Worm (Caenorhabditis elegans) whole organism, L1 larva: Measurements from ENCODE around the gene srsx-21.

Experiments
- C04F5.9 ChIP-seq: sonication (generic microtip); optimal IDR thresholded peaks from 2 replicates; lab custom pipeline; 2016; ENCODE audit warnings: missing genetic modification characterization, missing compliant biosample characterization
- C16A3.4 ChIP-seq: fragments of 150-350 bp; optimal IDR thresholded peaks from 2 replicates; lab custom pipeline; 2014; ENCODE audit warnings: missing biosample characterization, missing genetic modification characterization
- C34B4.2 ChIP-seq: sonication (generic microtip); optimal IDR thresholded peaks from 2 replicates; lab custom pipeline; 2017; ENCODE audit warnings: mild to moderate bottlenecking, missing genetic modification characterization, missing compliant biosample characterization
- F16B12.6 ChIP-seq: fragments of 150-350 bp; optimal IDR thresholded peaks from 2 replicates; lab custom pipeline; 2014; ENCODE audit warnings: missing biosample characterization, missing genetic modification characterization
- aha-1 ChIP-seq: fragments of 150-350 bp; optimal IDR thresholded peaks from 2 replicates; lab custom pipeline; 2014; ENCODE audit warnings: missing biosample characterization, missing genetic modification characterization
- aly-2 ChIP-seq: fragments of 150-350 bp; optimal IDR thresholded peaks from 2 replicates; lab custom pipeline; 2014; ENCODE audit warnings: missing biosample characterization, missing genetic modification characterization
- ama-1 ChIP-seq: fragments of 150-350 bp; optimal IDR thresholded peaks from 2 replicates; lab custom pipeline; 2014
- blmp-1 ChIP-seq: fragments of 150-350 bp; optimal IDR thresholded peaks from 2 replicates; lab custom pipeline; 2014; ENCODE audit warnings: missing biosample characterization, missing genetic modification characterization
- ceh-63 ChIP-seq: fragments of 200-800 bp; sonication (Bioruptor generic); optimal IDR thresholded peaks from 2 replicates; lab custom pipeline; 2018; ENCODE audit warnings: mild to moderate bottlenecking, missing genetic modification characterization, missing compliant biosample characterization
- ceh-82 ChIP-seq, 3 experiments: fragments of 150-350 bp in 1 of 3; sonication (generic microtip) in 2 of 3; optimal IDR thresholded peaks; 2 replicates each; lab custom pipeline; 2014 to 2017; ENCODE audit warnings: missing biosample characterization in 3 of 3, missing genetic modification characterization in 3 of 3
- dpl-1 ChIP-seq, 3 experiments: fragments of 150-350 bp in 2 of 3; sonication (generic microtip) in 1 of 3; optimal IDR thresholded peaks; 2 replicates each; lab custom pipeline; 2014 to 2017; ENCODE audit warnings: missing biosample characterization in 3 of 3, missing genetic modification characterization in 3 of 3, missing genetic modification reagents in 3 of 3
- dsc-1 ChIP-seq: sonication (generic microtip); optimal IDR thresholded peaks from 2 replicates; lab custom pipeline; 2016; ENCODE audit warnings: mild to moderate bottlenecking, missing genetic modification characterization, missing compliant biosample characterization
- efl-1 ChIP-seq, 4 experiments: fragments of 150-350 bp; optimal IDR thresholded peaks in 3 of 4; peaks in 1 of 4; 1 replicate in 1 of 4; 2 replicates in 3 of 4; lab custom pipeline; 2014; ENCODE audit warnings: missing biosample characterization in 2 of 4, missing genetic modification characterization in 2 of 4, missing genetic modification reagents in 2 of 4
- fkh-10 ChIP-seq: sonication (generic microtip); optimal IDR thresholded peaks from 2 replicates; lab custom pipeline; 2017; ENCODE audit warnings: missing biosample characterization, missing genetic modification reagents, missing genetic modification characterization
- fkh-4 ChIP-seq: sonication (generic microtip); optimal IDR thresholded peaks from 2 replicates; lab custom pipeline; 2016; ENCODE audit warnings: missing compliant biosample characterization, missing genetic modification characterization, borderline replicate concordance
- fos-1 ChIP-seq: fragments of 150-350 bp; optimal IDR thresholded peaks from 2 replicates; lab custom pipeline; 2014; ENCODE audit warnings: missing biosample characterization, missing genetic modification characterization
- grh-1 ChIP-seq: fragments of 200-800 bp; sonication (Bioruptor generic); IDR thresholded peaks from 2 replicates; pipeline ENCODE4 v1.3.6; 2022; ENCODE audit warnings: missing genetic modification reagents, missing genetic modification characterization, missing compliant biosample characterization
- irx-1 ChIP-seq: sonication (generic microtip); optimal IDR thresholded peaks from 2 replicates; lab custom pipeline; 2016; ENCODE audit warnings: missing genetic modification characterization, missing compliant biosample characterization
- lin-13 ChIP-seq: fragments of 150-350 bp; optimal IDR thresholded peaks from 2 replicates; lab custom pipeline; 2014; ENCODE audit warnings: missing biosample characterization, missing genetic modification reagents, missing genetic modification characterization
- lin-14 ChIP-seq: fragments of 200-800 bp; sonication (Bioruptor generic); optimal IDR thresholded peaks from 2 replicates; lab custom pipeline; 2018; ENCODE audit warnings: mild to moderate bottlenecking, missing genetic modification characterization, moderate library complexity, missing compliant biosample characterization
- lin-15B ChIP-seq: fragments of 150-350 bp; sonication (generic microtip); optimal IDR thresholded peaks from 3 replicates; lab custom pipeline; 2014; ENCODE audit warnings: missing biosample characterization, missing genetic modification characterization
- lin-35 ChIP-seq, 2 experiments: fragments of 150-350 bp; optimal IDR thresholded peaks; 2 replicates each; lab custom pipeline; 2014; ENCODE audit warnings: missing biosample characterization in 2 of 2, missing genetic modification characterization in 2 of 2, missing genetic modification reagents in 2 of 2
- lin-39 ChIP-seq: fragments of 150-350 bp; optimal IDR thresholded peaks from 2 replicates; lab custom pipeline; 2014; ENCODE audit warnings: missing biosample characterization, missing genetic modification reagents, missing genetic modification characterization
- lir-3 ChIP-seq: sonication (generic microtip); optimal IDR thresholded peaks from 2 replicates; lab custom pipeline; 2016; ENCODE audit warnings: mild to moderate bottlenecking, missing genetic modification characterization, moderate library complexity, missing compliant biosample characterization; ENCODE audit not compliant: poor library complexity
- lsy-2 ChIP-seq, 2 experiments: fragments of 150-350 bp; optimal IDR thresholded peaks; 2 replicates each; lab custom pipeline; 2014; ENCODE audit warnings: missing biosample characterization in 2 of 2, missing genetic modification characterization in 2 of 2
- mef-2 ChIP-seq: fragments of 150-350 bp; optimal IDR thresholded peaks from 2 replicates; lab custom pipeline; 2014; ENCODE audit warnings: missing biosample characterization, missing genetic modification characterization
- nhr-11 ChIP-seq: fragments of 150-350 bp; optimal IDR thresholded peaks from 2 replicates; lab custom pipeline; 2014; ENCODE audit warnings: missing biosample characterization, missing genetic modification characterization
- nhr-20 ChIP-seq: sonication (generic microtip); optimal IDR thresholded peaks from 2 replicates; lab custom pipeline; 2016; ENCODE audit warnings: mild to moderate bottlenecking, missing genetic modification characterization, missing compliant biosample characterization
- nhr-28 ChIP-seq: fragments of 150-350 bp; optimal IDR thresholded peaks from 2 replicates; lab custom pipeline; 2014; ENCODE audit warnings: missing biosample characterization, missing genetic modification characterization
- nhr-76 ChIP-seq: sonication (generic microtip); optimal IDR thresholded peaks from 2 replicates; lab custom pipeline; 2017; ENCODE audit warnings: missing biosample characterization, missing genetic modification characterization
- nhr-77 ChIP-seq: fragments of 150-350 bp; optimal IDR thresholded peaks from 2 replicates; lab custom pipeline; 2014; ENCODE audit warnings: missing biosample characterization, missing genetic modification characterization
- pag-3 ChIP-seq: sonication (generic microtip); optimal IDR thresholded peaks from 2 replicates; lab custom pipeline; 2017; ENCODE audit warnings: missing genetic modification characterization, mild to moderate bottlenecking, missing compliant biosample characterization, antibody characterized with exemption, borderline replicate concordance; ENCODE audit not compliant: insufficient read depth
- pax-3 ChIP-seq: fragments of 200-800 bp; sonication (Bioruptor generic); optimal IDR thresholded peaks from 2 replicates; lab custom pipeline; 2018; ENCODE audit warnings: mild to moderate bottlenecking, missing genetic modification characterization, moderate library complexity, missing compliant biosample characterization
- pqm-1 ChIP-seq: sonication (generic microtip); optimal IDR thresholded peaks from 3 replicates; lab custom pipeline; 2017; ENCODE audit warnings: missing biosample characterization, missing genetic modification characterization
- skn-1 ChIP-seq: fragments of 150-350 bp; optimal IDR thresholded peaks from 2 replicates; lab custom pipeline; 2014; ENCODE audit warnings: missing biosample characterization, missing genetic modification characterization
- snpc-4 ChIP-seq: fragments of 150-350 bp; optimal IDR thresholded peaks from 2 replicates; lab custom pipeline; 2014; ENCODE audit warnings: missing biosample characterization, missing genetic modification characterization
- sox-4 ChIP-seq: sonication (generic microtip); optimal IDR thresholded peaks from 2 replicates; lab custom pipeline; 2016; ENCODE audit warnings: missing genetic modification characterization, missing compliant biosample characterization
- sup-37 ChIP-seq: fragments of 200-800 bp; sonication (Bioruptor generic); optimal IDR thresholded peaks from 2 replicates; lab custom pipeline; 2018; ENCODE audit warnings: mild to moderate bottlenecking, missing genetic modification characterization, missing compliant biosample characterization
- tbx-2 ChIP-seq: sonication (generic microtip); optimal IDR thresholded peaks from 2 replicates; lab custom pipeline; 2016; ENCODE audit warnings: missing genetic modification characterization, missing compliant biosample characterization
- tlp-1 ChIP-seq: fragments of 150-350 bp; optimal IDR thresholded peaks from 2 replicates; lab custom pipeline; 2014; ENCODE audit warnings: missing biosample characterization, missing genetic modification characterization
- unc-130 ChIP-seq: fragments of 150-350 bp; optimal IDR thresholded peaks from 2 replicates; lab custom pipeline; 2017; ENCODE audit warnings: missing biosample characterization, missing genetic modification characterization, inconsistent platforms
- unc-30 ChIP-seq: sonication (generic microtip); optimal IDR thresholded peaks from 2 replicates; lab custom pipeline; 2017; ENCODE audit warnings: missing biosample characterization, missing genetic modification characterization
- unc-62 ChIP-seq: fragments of 150-350 bp; optimal IDR thresholded peaks from 2 replicates; lab custom pipeline; 2014; ENCODE audit warnings: missing biosample characterization, missing genetic modification reagents, missing genetic modification characterization
- unc-86 ChIP-seq: sonication (generic microtip); optimal IDR thresholded peaks from 2 replicates; lab custom pipeline; 2016; ENCODE audit warnings: missing genetic modification characterization, missing compliant biosample characterization
- vab-15 ChIP-seq: sonication (generic microtip); optimal IDR thresholded peaks from 2 replicates; lab custom pipeline; 2017; ENCODE audit warnings: missing genotype, mild to moderate bottlenecking, missing genetic modification characterization, missing compliant biosample characterization
- xbp-1 ChIP-seq: sonication (generic microtip); optimal IDR thresholded peaks from 2 replicates; lab custom pipeline; 2016; ENCODE audit warnings: missing genetic modification characterization, missing compliant biosample characterization
- zag-1 ChIP-seq: fragments of 150-350 bp; optimal IDR thresholded peaks from 2 replicates; lab custom pipeline; 2014; ENCODE audit warnings: missing biosample characterization, missing genetic modification characterization
- zip-4 ChIP-seq: fragments of 200-800 bp; sonication (Bioruptor generic); optimal IDR thresholded peaks from 2 replicates; lab custom pipeline; 2018; ENCODE audit warnings: mild to moderate bottlenecking, missing genetic modification characterization, moderate library complexity, missing compliant biosample characterization
- ztf-11 ChIP-seq, 2 experiments: sonication (generic microtip); optimal IDR thresholded peaks; 2 replicates each; lab custom pipeline; 2016 to 2017; ENCODE audit warnings: missing genetic modification characterization in 2 of 2, missing biosample characterization in 1 of 2, missing compliant biosample characterization in 1 of 2

Gene srsx-21

ce11 chrV:9837679-9838078 is at the start of gene srsx-21:
srsx-21 (plus strand) TSS chrV:9837979.
- TF ChIP-seq ceh-63 (GFP tag; lab: Kevin White, UChicago) (no peak), nhr-77 (tag; lab: Kevin White, UChicago) (no peak)
- TF ChIP-seq, all 84 proteins: peak for 0

ce11 chrV:9789657-9790261 is 48.0 kb upstream of the srsx-21 start, which contains the start of gene ztf-7:
ztf-7 (minus strand) TSS chrV:9789707.
- TF ChIP-seq irx-1 (tag; lab: Kevin White, UChicago) = peak; percentile 97
- peak; percentile 61 for TF ChIP-seq C34B4.2 (tag; lab: Kevin White, UChicago)
- peak in 1 of 2 experiments; percentile 87 for TF ChIP-seq ztf-11 (tag; optimal IDR thresholded peaks at IDR 0.05; lab: Kevin White, UChicago)
- peak; percentile 91 to 93 for TF ChIP-seq efl-1 (optimal IDR thresholded peaks at IDR 0.05; lab: Kevin White, UChicago)
- peak; percentile 83 to 99 for TF ChIP-seq efl-1 (GFP tag; optimal IDR thresholded peaks at IDR 0.05 in 1 of 2; lab: Kevin White, UChicago)
- TF ChIP-seq unc-130 (tag; lab: Kevin White, UChicago) = peak; percentile 99
- peak; percentile 97 for TF ChIP-seq lin-13 (GFP tag; lab: Kevin White, UChicago)
- TF ChIP-seq fos-1 (tag; lab: Kevin White, UChicago) = peak; percentile 82
- TF ChIP-seq dsc-1 (tag; lab: Kevin White, UChicago) = peak; percentile 95
- TF ChIP-seq skn-1 (tag; lab: Kevin White, UChicago) = peak; percentile 90
- peak; percentile 88 for TF ChIP-seq blmp-1 (tag; lab: Kevin White, UChicago)
- peak; percentile 98 for TF ChIP-seq sup-37 (GFP tag; lab: Kevin White, UChicago)
- TF ChIP-seq unc-86 = peak; percentile 97
- peak; percentile 93 for TF ChIP-seq nhr-11
- no peak for TF ChIP-seq nhr-76 (tag; lab: Kevin White, UChicago)
- no peak for TF ChIP-seq unc-62 (GFP tag; lab: Kevin White, UChicago)
- no peak for TF ChIP-seq tlp-1 (tag; lab: Kevin White, UChicago)
- TF ChIP-seq pax-3 (tag; lab: Kevin White, UChicago) = peak; percentile 96
- peak; percentile 86 for TF ChIP-seq sox-4
- TF ChIP-seq vab-15 (tag; lab: Kevin White, UChicago) = peak; percentile 77
- TF ChIP-seq lsy-2 (tag; optimal IDR thresholded peaks at IDR 0.05; lab: Kevin White, UChicago) = peak; percentile 95 to 96
- TF ChIP-seq lir-3 (tag; lab: Kevin White, UChicago) = peak; percentile 86
- TF ChIP-seq lin-14 = peak; percentile 100
- TF ChIP-seq zag-1 (tag; lab: Kevin White, UChicago) = no peak
- peak; percentile 58 for TF ChIP-seq fkh-4 (tag; lab: Kevin White, UChicago)
- peak; percentile 95 for TF ChIP-seq snpc-4
- peak; percentile 71 for TF ChIP-seq fkh-10 (GFP tag; lab: Kevin White, UChicago)
- no peak for TF ChIP-seq nhr-28 (tag; lab: Kevin White, UChicago)
- TF ChIP-seq C04F5.9 (tag; lab: Kevin White, UChicago) = peak; percentile 85
- TF ChIP-seq mef-2 (tag; lab: Kevin White, UChicago) = peak; percentile 90
- TF ChIP-seq ceh-82 (tag; optimal IDR thresholded peaks at IDR 0.05; lab: Kevin White, UChicago) = peak; percentile 85 to 94 (median 85)
- peak; percentile 62 for TF ChIP-seq aly-2 (tag; lab: Kevin White, UChicago)
- TF ChIP-seq nhr-77 (tag; lab: Kevin White, UChicago) = peak; percentile 81
- TF ChIP-seq lin-39 (tag; lab: Kevin White, UChicago) = peak; percentile 96
- TF ChIP-seq nhr-20 (tag; lab: Kevin White, UChicago) = peak; percentile 100
- peak; percentile 55 for TF ChIP-seq pag-3
- peak; percentile 75 for TF ChIP-seq lin-15B (tag; lab: Kevin White, UChicago)
- no peak for TF ChIP-seq ceh-63 (GFP tag; lab: Kevin White, UChicago)
- peak; percentile 72 for TF ChIP-seq ama-1
- no peak for TF ChIP-seq unc-30 (tag; lab: Kevin White, UChicago)
- peak; percentile 90 to 94 for TF ChIP-seq lin-35 (GFP tag; optimal IDR thresholded peaks at IDR 0.05; lab: Kevin White, UChicago)
- peak; percentile 96 for TF ChIP-seq grh-1 (GFP tag; lab: Robert Waterston, UW)
- TF ChIP-seq aha-1 = peak; percentile 83
- peak; percentile 85 to 89 (median 87) for TF ChIP-seq dpl-1 (GFP tag; optimal IDR thresholded peaks at IDR 0.05; lab: Kevin White, UChicago)
- no peak for TF ChIP-seq pqm-1 (tag; lab: Kevin White, UChicago)
- TF ChIP-seq xbp-1 (tag; lab: Kevin White, UChicago) = peak; percentile 98
- peak; percentile 69 for TF ChIP-seq F16B12.6
- TF ChIP-seq C16A3.4 = peak; percentile 97
- peak; percentile 82 for TF ChIP-seq zip-4 (GFP tag; lab: Kevin White, UChicago)
- TF ChIP-seq tbx-2 (tag; lab: Kevin White, UChicago) = peak; percentile 99
